Worm (Caenorhabditis elegans): ENCODE measurements around the gene mlt-3.

mlt-3 gene

DNA sequence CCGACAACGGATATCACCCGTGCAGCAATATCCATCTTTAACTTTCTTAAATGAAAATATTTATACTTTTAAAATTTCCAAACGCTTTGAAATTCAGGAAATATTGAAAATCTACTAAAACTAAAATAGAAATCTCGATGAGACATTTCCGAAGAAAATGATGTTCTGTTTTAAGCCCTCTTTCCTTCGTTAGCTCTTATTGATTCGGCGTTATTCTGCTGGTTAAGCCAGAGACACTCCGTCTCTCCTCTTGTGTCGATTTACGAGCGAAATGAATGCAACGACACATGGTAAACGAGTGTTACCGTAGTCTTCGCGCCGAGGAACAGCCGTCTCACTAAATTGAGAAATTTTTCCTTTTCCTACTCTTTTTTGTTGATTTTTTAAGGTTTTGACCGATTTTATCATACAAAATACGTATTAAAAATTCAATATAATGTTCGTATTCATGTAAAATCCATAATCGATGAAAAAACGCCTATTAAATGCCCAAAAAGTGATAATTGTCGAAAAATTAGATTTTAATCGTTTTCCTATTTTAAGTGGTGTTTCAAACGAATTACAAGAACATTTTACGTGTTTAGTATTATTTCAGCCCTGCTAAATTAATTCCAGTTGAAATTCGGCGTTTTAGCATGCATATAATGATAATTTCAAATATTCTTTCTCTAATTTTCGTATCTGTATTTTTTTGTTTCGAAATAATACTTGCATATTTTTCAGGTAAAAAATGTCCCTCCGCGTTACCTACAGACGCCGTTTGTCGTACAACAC is 41.5 kb upstream of the mlt-3 start, which contains the start of the genes ppm-1.H and rpl-34:
Gene ppm-1.H, minus strand, starts transcription at position 51 of the 774 bp plus-strand sequence.
Gene rpl-34, plus strand, starts transcription at position 724 of the 774 bp plus-strand sequence.
- TF ChIP-seq unc-42 (tag; optimal IDR thresholded peaks at IDR 0.05) (peak; percentile 57), zip-5 (tag; optimal IDR thresholded peaks at IDR 0.05) (peak; percentile 39), hlh-8 (tag; optimal IDR thresholded peaks at IDR 0.05) (peak; percentile 34), hlh-6 (tag; optimal IDR thresholded peaks at IDR 0.05) (no peak), ceh-19 (GFP tag; optimal IDR thresholded peaks at IDR 0.05) (no peak), unc-55 (GFP tag; optimal IDR thresholded peaks at IDR 0.05) (peak; percentile 58), ztf-16 (tag; optimal IDR thresholded peaks at IDR 0.05) (no peak), ceh-48 (tag; optimal IDR thresholded peaks at IDR 0.05) (peak; percentile 51), hlh-30 (tag; optimal IDR thresholded peaks at IDR 0.05; ENCODE audit: insufficient read depth) (peak; percentile 33), pax-1 (tag; optimal IDR thresholded peaks at IDR 0.05) (peak; percentile 50), ttx-3 (tag; optimal IDR thresholded peaks at IDR 0.05) (peak; percentile 14), nfya-1 (tag; optimal IDR thresholded peaks at IDR 0.05) (peak; percentile 84), ceh-31 (tag; optimal IDR thresholded peaks at IDR 0.05) (peak; percentile 64), ceh-18 (tag; optimal IDR thresholded peaks at IDR 0.05) (peak; percentile 21), ceh-34 (tag; optimal IDR thresholded peaks at IDR 0.05) (peak; percentile 39), pros-1 (tag; optimal IDR thresholded peaks at IDR 0.05) (no peak), sox-2 (GFP tag; IDR thresholded peaks at IDR 0.05) (no peak), tbx-2 (tag; optimal IDR thresholded peaks at IDR 0.05) (peak; percentile 36)

DNA sequence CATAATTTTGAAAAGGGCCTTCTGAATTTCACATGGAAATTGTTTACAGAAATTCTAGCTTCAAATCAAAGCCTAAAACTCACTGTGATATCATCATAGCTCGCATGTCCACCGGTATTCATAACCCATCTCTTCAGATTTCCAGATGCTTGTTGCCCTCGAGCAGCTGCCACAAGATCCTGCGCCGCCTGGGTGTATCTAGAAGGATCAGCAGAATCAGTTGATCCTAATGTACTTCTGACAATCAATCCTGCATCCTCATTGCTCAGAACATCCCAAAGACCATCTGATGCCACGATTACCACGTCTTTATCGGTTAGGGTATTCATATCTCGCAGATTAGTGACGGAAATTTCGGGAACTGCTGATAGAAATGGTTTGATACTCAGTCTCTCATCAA is 39.0 kb upstream of the mlt-3 start:
- no peak for TF ChIP-seq lim-6 (tag; optimal IDR thresholded peaks at IDR 0.05)
- TF ChIP-seq ztf-16 (tag; optimal IDR thresholded peaks at IDR 0.05): no peak
- no peak for TF ChIP-seq sdc-2 (tag; optimal IDR thresholded peaks at IDR 0.05)
- no peak for TF ChIP-seq sox-4 (tag; optimal IDR thresholded peaks at IDR 0.05)
- no peak for TF ChIP-seq C08G9.2 (tag; optimal IDR thresholded peaks at IDR 0.05)
- TF ChIP-seq C38D4.7 (GFP tag; optimal IDR thresholded peaks at IDR 0.05): no peak

ce11 chrIV:12261353-12261752 is 34.4 kb upstream of the mlt-3 start, which contains the start of gene sre-14:
sre-14 (minus strand) TSS chrIV:12261453.
- TF ChIP-seq pqm-1 (tag; optimal IDR thresholded peaks at IDR 0.05) (no peak), K02D7.2 (tag; optimal IDR thresholded peaks at IDR 0.05) (no peak), ceh-6 (GFP tag; optimal IDR thresholded peaks at IDR 0.05) (no peak), fkh-10 (GFP tag; optimal IDR thresholded peaks at IDR 0.05) (no peak), unc-42 (tag; optimal IDR thresholded peaks at IDR 0.05) (no peak), hlh-30 (tag; optimal IDR thresholded peaks at IDR 0.05; ENCODE audit: insufficient read depth) (no peak), ttx-3 (tag; optimal IDR thresholded peaks at IDR 0.05) (no peak), fax-1 (tag; optimal IDR thresholded peaks at IDR 0.05) (no peak), unc-3 (GFP tag; conservative IDR thresholded peaks at IDR 0.05) (no peak), unc-3 (tag; optimal IDR thresholded peaks at IDR 0.05) (no peak), sdc-2 (tag; optimal IDR thresholded peaks at IDR 0.05) (no peak), nhr-232 (tag; optimal IDR thresholded peaks at IDR 0.05) (no peak), ceh-34 (tag; optimal IDR thresholded peaks at IDR 0.05) (no peak), ceh-22 (tag; optimal IDR thresholded peaks at IDR 0.05) (no peak), ceh-45 (GFP tag; IDR thresholded peaks at IDR 0.05) (no peak), ceh-9 (tag; optimal IDR thresholded peaks at IDR 0.05) (no peak), pha-4 (tag; optimal IDR thresholded peaks at IDR 0.05) (no peak), F13H6.1 (tag; optimal IDR thresholded peaks at IDR 0.05) (no peak)
